Fruit fly (Drosophila melanogaster) whole organism, prepupa: ENCODE measurements around the gene dock.

Experiments used
- Blimp-1 ChIP-seq: fragments of 200-800 bp; sonication (Bioruptor generic); optimal IDR thresholded peaks from 3 replicates; lab custom pipeline; 2017; ENCODE audit warnings: missing biosample characterization, missing genetic modification characterization, mild to moderate bottlenecking, moderate library complexity, missing genetic modification reagents
- CG1621 ChIP-seq: fragments of 200-800 bp; sonication (Bioruptor generic); optimal IDR thresholded peaks from 3 replicates; lab custom pipeline; 2018; ENCODE audit warnings: missing biosample characterization, mild to moderate bottlenecking, missing genetic modification characterization
- CG4318 ChIP-seq: fragments of 200-800 bp; sonication (Bioruptor generic); optimal IDR thresholded peaks from 3 replicates; lab custom pipeline; 2017; ENCODE audit warnings: missing biosample characterization, mild to moderate bottlenecking, missing genetic modification characterization
- CG6276 ChIP-seq: fragments of 200-800 bp; sonication (Bioruptor generic); optimal IDR thresholded peaks from 2 replicates; lab custom pipeline; 2017; ENCODE audit warnings: missing biosample characterization, mild to moderate bottlenecking, missing genetic modification characterization
- CG6854 ChIP-seq: fragments of 200-800 bp; sonication (Bioruptor generic); optimal IDR thresholded peaks from 2 replicates; lab custom pipeline; 2017; ENCODE audit warnings: missing biosample characterization, mild to moderate bottlenecking, missing genetic modification characterization
- CG8319 ChIP-seq: fragments of 200-800 bp; sonication (Bioruptor generic); optimal IDR thresholded peaks from 3 replicates; lab custom pipeline; 2016; ENCODE audit warnings: missing biosample characterization, missing genetic modification characterization
- Eip93F ChIP-seq: fragments of 200-800 bp; sonication (Bioruptor generic); optimal IDR thresholded peaks from 2 replicates; lab custom pipeline; 2016; ENCODE audit warnings: missing biosample characterization, mild to moderate bottlenecking, missing genetic modification characterization
- Met ChIP-seq: fragments of 200-800 bp; sonication (Bioruptor generic); optimal IDR thresholded peaks from 3 replicates; lab custom pipeline; 2016; ENCODE audit warnings: missing biosample characterization, missing genetic modification characterization
- OdsH ChIP-seq: fragments of 200-800 bp; sonication (Bioruptor generic); optimal IDR thresholded peaks from 3 replicates; lab custom pipeline; 2016; ENCODE audit warnings: missing biosample characterization, missing genetic modification characterization
- Sox14 ChIP-seq: fragments of 200-800 bp; sonication (Bioruptor generic); optimal IDR thresholded peaks from 3 replicates; lab custom pipeline; 2016; ENCODE audit warnings: missing biosample characterization, missing genetic modification characterization
- cyc ChIP-seq: fragments of 200-800 bp; sonication (Bioruptor generic); optimal IDR thresholded peaks from 3 replicates; lab custom pipeline; 2016; ENCODE audit warnings: missing biosample characterization, missing genetic modification characterization
- dac ChIP-seq: fragments of 200-800 bp; sonication (Bioruptor generic); optimal IDR thresholded peaks from 2 replicates; lab custom pipeline; 2017; ENCODE audit warnings: missing biosample characterization, mild to moderate bottlenecking, missing genetic modification characterization
- pdm3 ChIP-seq: fragments of 200-800 bp; sonication (Bioruptor generic); optimal IDR thresholded peaks from 3 replicates; lab custom pipeline; 2016; ENCODE audit warnings: missing biosample characterization, missing genetic modification characterization
- vri ChIP-seq: fragments of 200-800 bp; sonication (Bioruptor generic); optimal IDR thresholded peaks from 3 replicates; lab custom pipeline; 2016; ENCODE audit warnings: missing biosample characterization, mild to moderate bottlenecking, missing genetic modification characterization

DNA sequence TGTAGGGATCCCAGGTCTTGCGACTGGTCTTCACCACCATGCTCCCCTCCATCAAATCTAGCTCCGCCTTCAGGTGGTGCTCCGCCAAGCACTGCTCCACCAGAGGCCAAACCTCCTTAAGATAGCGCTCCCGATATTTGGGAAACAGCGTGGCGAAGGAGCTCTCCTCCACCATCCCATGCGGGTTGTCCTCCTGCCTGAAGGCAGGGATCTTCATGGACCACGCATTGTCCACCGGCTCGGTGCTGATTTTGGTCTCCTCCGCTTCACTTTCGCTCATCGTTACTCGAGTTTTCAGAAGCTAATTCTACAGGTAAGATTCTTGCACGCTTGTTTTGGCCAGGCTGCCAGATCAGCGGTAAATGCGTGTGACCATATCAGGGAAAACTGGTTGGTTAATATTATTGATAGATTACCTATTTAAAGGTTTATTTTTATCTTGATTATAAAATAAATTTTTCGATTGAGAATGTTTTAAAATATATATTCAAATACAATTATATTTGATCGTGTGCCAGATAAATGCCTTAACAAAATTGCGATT, 43.8 kb downstream of the dock start, which contains the start of gene dbe:
- TF ChIP-seq Sox14 (GFP tag; lab: Kevin White, UChicago) (no peak), Met (GFP tag; lab: Kevin White, UChicago) (no peak), OdsH (GFP tag; lab: Kevin White, UChicago) (no peak), CG8319 (GFP tag; lab: Kevin White, UChicago) (no peak), CG1621 (tag; lab: Kevin White, UChicago) (no peak), CG4318 (no peak), Blimp-1 (GFP tag; lab: Kevin White, UChicago) (no peak), vri (GFP tag; lab: Kevin White, UChicago) (no peak), Eip93F (GFP tag; lab: Kevin White, UChicago) (no peak), CG6854 (GFP tag; lab: Kevin White, UChicago) (no peak), dac (GFP tag; lab: Kevin White, UChicago) (no peak), cyc (no peak), pdm3 (no peak), CG6276 (GFP tag; lab: Kevin White, UChicago) (no peak)
